Worm (Caenorhabditis elegans): ENCODE results near the gene T04B8.1.
A peak's percentile ranks its signal among the peaks of the same experiment; 100 is the strongest.

DNA sequence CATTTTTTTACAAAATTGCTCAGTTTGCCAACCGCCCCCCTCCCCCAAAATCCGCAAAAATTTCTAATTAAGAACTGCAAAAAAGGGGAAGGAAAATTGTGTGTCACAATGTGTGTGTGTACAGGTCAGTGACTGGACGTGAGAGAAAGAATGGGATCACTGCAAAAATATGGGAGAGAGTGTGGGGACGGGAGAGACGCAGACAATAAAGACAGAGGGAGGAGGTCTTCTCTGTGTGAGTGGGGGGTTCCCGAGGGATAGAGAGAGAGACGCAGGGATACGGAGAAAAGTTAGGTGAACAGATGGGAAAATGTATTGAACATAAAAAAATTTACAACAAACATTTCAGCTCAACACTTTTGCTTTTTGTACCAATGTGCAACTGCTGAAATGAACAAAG lies 8.2 kb upstream of the T04B8.1 start:
- TF ChIP-seq xbp-1 (tag; optimal IDR thresholded peaks at IDR 0.05) = no peak
- peak; percentile 33 for TF ChIP-seq pag-3 (tag; optimal IDR thresholded peaks at IDR 0.05; ENCODE audit: borderline replicate concordance, insufficient read depth)
- TF ChIP-seq C16A3.4 (tag; optimal IDR thresholded peaks at IDR 0.05) = no peak
- no peak for TF ChIP-seq unc-86 (tag; optimal IDR thresholded peaks at IDR 0.05)
- TF ChIP-seq dpl-1 (GFP tag; optimal IDR thresholded peaks at IDR 0.05) = peak; percentile 15 to 46 (median 44)
- peak; percentile 43 for TF ChIP-seq tbx-2 (tag; optimal IDR thresholded peaks at IDR 0.05)
- TF ChIP-seq skn-1 (tag; optimal IDR thresholded peaks at IDR 0.05) = no peak
- peak; percentile 41; the same call in 1 of the 2 replicates for TF ChIP-seq unc-98 (GFP tag; IDR thresholded peaks at IDR 0.05)
- peak; percentile 36 for TF ChIP-seq F16B12.6 (tag; optimal IDR thresholded peaks at IDR 0.05)
